Worm (Caenorhabditis elegans) whole organism, L1 larva: ENCODE data around the gene ZK154.5.

Experiments
- dsc-1 ChIP-seq: sonication (generic microtip); optimal IDR thresholded peaks from 2 replicates; lab custom pipeline; 2016; ENCODE audit warnings: mild to moderate bottlenecking, missing genetic modification characterization, missing compliant biosample characterization
- lin-15B ChIP-seq: fragments of 150-350 bp; sonication (generic microtip); optimal IDR thresholded peaks from 3 replicates; lab custom pipeline; 2014; ENCODE audit warnings: missing biosample characterization, missing genetic modification characterization
- lin-39 ChIP-seq: fragments of 150-350 bp; optimal IDR thresholded peaks from 2 replicates; lab custom pipeline; 2014; ENCODE audit warnings: missing biosample characterization, missing genetic modification reagents, missing genetic modification characterization
- nhr-11 ChIP-seq: fragments of 150-350 bp; optimal IDR thresholded peaks from 2 replicates; lab custom pipeline; 2014; ENCODE audit warnings: missing biosample characterization, missing genetic modification characterization

- no peak for TF ChIP-seq nhr-11 (tag; lab: Kevin White, UChicago)
- no peak for TF ChIP-seq lin-15B (tag; lab: Kevin White, UChicago)
- no peak for TF ChIP-seq lin-39 (tag; lab: Kevin White, UChicago)
- TF ChIP-seq dsc-1 (tag; lab: Kevin White, UChicago), result no peak
Observed at ce11 chrX:7816434-7816974, 28.8 kb upstream of the ZK154.5 start, which contains the start of the genes sek-1 and R03G5.6.
